Fruit fly (Drosophila melanogaster) Kc167 (cell line): ENCODE data around the gene NPF.

Source experiments
- Sin3A ChIP-seq: fragments of >200 bp; optimal IDR thresholded peaks from 2 replicates; lab custom pipeline; 2018; ENCODE audit warnings: missing external identifiers
- psq ChIP-seq: fragments of >200 bp; optimal IDR thresholded peaks from 2 replicates; lab custom pipeline; 2017; ENCODE audit warnings: missing external identifiers

dm6 chr3R:16632698-16633097 is 23.7 kb downstream of the NPF start:
- TF ChIP-seq psq (lab: Kevin White, UChicago) (no peak), Sin3A (lab: Kevin White, UChicago) (no peak)
